Fruit fly (Drosophila melanogaster): ENCODE measurements around the gene HemK2.

DNA sequence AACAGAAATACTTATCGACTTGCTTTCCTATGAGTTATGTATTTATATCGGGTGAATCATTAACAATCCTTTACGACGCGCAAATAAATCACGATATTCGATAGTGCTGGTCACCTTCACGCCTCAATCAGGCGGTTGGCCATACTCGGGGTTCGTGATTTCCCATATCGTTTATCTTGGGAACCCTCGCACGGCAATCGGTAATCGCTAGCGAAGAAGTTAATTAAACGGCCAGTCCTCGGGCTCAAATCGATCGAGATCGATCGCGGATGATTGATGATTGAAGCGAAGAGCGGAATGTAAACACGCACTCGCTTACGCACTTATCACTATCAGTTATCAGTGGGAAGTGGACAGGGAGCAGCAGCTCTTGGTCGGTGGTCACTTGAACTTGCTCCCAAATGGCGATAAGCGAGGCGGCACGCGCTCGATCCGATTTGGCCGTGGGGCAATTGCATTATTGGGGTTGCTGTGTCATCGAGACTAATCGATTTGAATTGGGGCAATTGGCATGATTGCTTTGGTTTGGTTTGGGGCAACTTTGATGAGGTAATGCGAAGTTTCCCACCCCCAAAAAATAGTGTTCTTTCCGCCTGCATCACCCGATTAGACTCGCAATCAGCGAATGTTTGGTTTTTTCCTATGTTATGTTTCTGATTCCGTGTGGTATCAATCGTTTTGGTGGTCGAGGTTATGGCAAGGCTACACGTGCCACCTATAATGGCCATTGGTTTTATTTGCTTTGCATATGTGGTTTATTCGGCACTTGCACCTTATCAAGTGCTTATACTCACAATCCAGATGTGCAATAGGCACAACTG is 41.7 kb upstream of the HemK2 start:
- no peak for TF ChIP-seq tj (GFP tag; optimal IDR thresholded peaks at IDR 0.05)
- TF ChIP-seq kay (GFP tag; ENCODE audit: borderline replicate concordance), result no peak
- no peak for TF ChIP-seq toe (GFP tag; optimal IDR thresholded peaks at IDR 0.05)

Measured in whole organism, adult.